Fruit fly (Drosophila melanogaster): ENCODE data around the gene CG16782.
A peak's percentile ranks its signal among the peaks of the same experiment; 100 is the strongest.

CG16782 gene

DNA sequence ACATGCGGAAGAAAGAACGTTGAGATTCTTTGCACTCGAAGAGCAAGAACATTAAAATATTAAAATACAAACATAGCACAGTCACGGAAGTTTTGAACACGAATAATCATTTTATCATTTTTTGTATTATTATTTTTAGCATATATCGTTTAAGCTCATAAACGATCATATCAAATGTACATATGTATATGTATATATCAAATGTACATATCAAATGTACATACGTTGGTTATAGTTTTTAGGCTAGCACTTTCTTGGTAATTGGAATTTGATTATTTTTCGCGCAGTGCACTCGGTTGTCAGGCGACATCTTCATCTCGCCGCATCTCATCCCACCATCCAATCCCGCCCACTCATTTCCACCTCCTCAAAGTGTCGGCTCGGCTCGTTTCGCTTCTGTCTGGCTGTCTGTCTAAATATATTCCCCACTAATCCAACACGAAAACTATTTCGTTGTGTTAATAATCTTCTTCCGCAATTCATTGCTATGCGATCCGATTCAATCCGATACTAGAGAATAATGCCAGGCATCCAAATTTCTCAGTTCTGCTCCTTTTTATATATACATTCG lies 4.5 kb downstream of the CG16782 start (continued):
- TF ChIP-seq fd3F (GFP tag; optimal IDR thresholded peaks at IDR 0.05) = no peak
- TF ChIP-seq Trl (optimal IDR thresholded peaks at IDR 0.05) = no peak
- no peak for TF ChIP-seq Trl (GFP tag; optimal IDR thresholded peaks at IDR 0.05)
- no peak for TF ChIP-seq Atf-2 (GFP tag; optimal IDR thresholded peaks at IDR 0.05)
- no peak for TF ChIP-seq stwl (tag; optimal IDR thresholded peaks at IDR 0.05)
- TF ChIP-seq CG12236 (GFP tag; optimal IDR thresholded peaks at IDR 0.05) = no peak
- peak; percentile 11 for TF ChIP-seq CG8281 (tag; optimal IDR thresholded peaks at IDR 0.05)
- no peak for TF ChIP-seq Lhr (GFP tag; optimal IDR thresholded peaks at IDR 0.05)
- TF ChIP-seq CG12299 (tag; optimal IDR thresholded peaks at IDR 0.05) = no peak
- TF ChIP-seq Asciz (GFP tag; optimal IDR thresholded peaks at IDR 0.05) = peak; percentile 32
- peak; percentile 41 for TF ChIP-seq ewg (GFP tag; optimal IDR thresholded peaks at IDR 0.05)
- no peak for TF ChIP-seq pfk (GFP tag; optimal IDR thresholded peaks at IDR 0.05)
- TF ChIP-seq BtbVII (GFP tag; optimal IDR thresholded peaks at IDR 0.05) = peak; percentile 16
- no peak for TF ChIP-seq B-H1 (GFP tag; IDR thresholded peaks at IDR 0.05)
- TF ChIP-seq salm (tag; optimal IDR thresholded peaks at IDR 0.05) = peak; percentile 0
- TF ChIP-seq sc (optimal IDR thresholded peaks at IDR 0.05) = no peak
- TF ChIP-seq sc (GFP tag; optimal IDR thresholded peaks at IDR 0.05) = peak; percentile 21
- no peak for TF ChIP-seq CG17612 (GFP tag; IDR thresholded peaks at IDR 0.05)
- TF ChIP-seq CG13123 (GFP tag; optimal IDR thresholded peaks at IDR 0.05) = no peak
- TF ChIP-seq CG43689 (GFP tag; IDR thresholded peaks at IDR 0.05) = no peak
- TF ChIP-seq CG6254 (GFP tag; optimal IDR thresholded peaks at IDR 0.05) = peak; percentile 12
- TF ChIP-seq hkb (optimal IDR thresholded peaks at IDR 0.05) = no peak
- 0 out of 2 replicates have a peak, but pooled peaks have one; percentile 25 for TF ChIP-seq hkb (GFP tag; IDR thresholded peaks at IDR 0.05)
- no peak for TF ChIP-seq CG6175 (GFP tag; IDR thresholded peaks at IDR 0.05)
- no peak for TF ChIP-seq Hr3 (GFP tag; optimal IDR thresholded peaks at IDR 0.05)
- peak; percentile 34 for TF ChIP-seq CG30403 (GFP tag; optimal IDR thresholded peaks at IDR 0.05)
- TF ChIP-seq CG3995 (GFP tag; optimal IDR thresholded peaks at IDR 0.05) = no peak
- no peak for TF ChIP-seq ems (GFP tag; optimal IDR thresholded peaks at IDR 0.05)
- TF ChIP-seq z (GFP tag; IDR thresholded peaks at IDR 0.05) = no peak
- TF ChIP-seq h (optimal IDR thresholded peaks at IDR 0.05) = no peak
- TF ChIP-seq CG2202 (tag; optimal IDR thresholded peaks at IDR 0.05) = no peak
- TF ChIP-seq HmgZ (tag; optimal IDR thresholded peaks at IDR 0.05) = no peak
- TF ChIP-seq Sry-δ (GFP tag; optimal IDR thresholded peaks at IDR 0.05) = no peak
- no peak for TF ChIP-seq kay (GFP tag; optimal IDR thresholded peaks at IDR 0.05)
- no peak for TF ChIP-seq CG7786 (GFP tag; optimal IDR thresholded peaks at IDR 0.05)
- TF ChIP-seq ind (GFP tag; optimal IDR thresholded peaks at IDR 0.05) = peak; percentile 22
- TF ChIP-seq Hmx (GFP tag; optimal IDR thresholded peaks at IDR 0.05) = no peak
- no peak for TF ChIP-seq dan (GFP tag; IDR thresholded peaks at IDR 0.05)
- no peak for TF ChIP-seq CG14860 (GFP tag; IDR thresholded peaks at IDR 0.05; ENCODE audit: partially characterized antibody)
- TF ChIP-seq CG42726 (GFP tag; IDR thresholded peaks at IDR 0.05; ENCODE audit: partially characterized antibody) = no peak
- TF ChIP-seq ranshi (GFP tag; IDR thresholded peaks at IDR 0.05) = no peak
- no peak for TF ChIP-seq rib (GFP tag; IDR thresholded peaks at IDR 0.05)
- no peak for TF ChIP-seq CG7987 (GFP tag; optimal IDR thresholded peaks at IDR 0.05)
- no peak for TF ChIP-seq ERR (GFP tag; optimal IDR thresholded peaks at IDR 0.05)
- peak; percentile 23; the same call in 1 of the 2 replicates for TF ChIP-seq CG6689 (GFP tag; IDR thresholded peaks at IDR 0.05)
- TF ChIP-seq CG9876 (GFP tag; optimal IDR thresholded peaks at IDR 0.05) = no peak
- TF ChIP-seq CG1529 (GFP tag; optimal IDR thresholded peaks at IDR 0.05) = no peak
- TF ChIP-seq cad (GFP tag; optimal IDR thresholded peaks at IDR 0.05) = no peak
- no peak for TF ChIP-seq CG16815 (GFP tag; optimal IDR thresholded peaks at IDR 0.05)
- no peak for TF ChIP-seq vnd (GFP tag; IDR thresholded peaks at IDR 0.05; ENCODE audit: partially characterized antibody)
- TF ChIP-seq Optix (GFP tag; IDR thresholded peaks at IDR 0.05) = no peak
- no peak for TF ChIP-seq ssp (GFP tag; IDR thresholded peaks at IDR 0.05)
- no peak for TF ChIP-seq E2f2 (GFP tag; IDR thresholded peaks at IDR 0.05)
